Worm (Caenorhabditis elegans): ENCODE measurements around the gene orc-1.

DNA sequence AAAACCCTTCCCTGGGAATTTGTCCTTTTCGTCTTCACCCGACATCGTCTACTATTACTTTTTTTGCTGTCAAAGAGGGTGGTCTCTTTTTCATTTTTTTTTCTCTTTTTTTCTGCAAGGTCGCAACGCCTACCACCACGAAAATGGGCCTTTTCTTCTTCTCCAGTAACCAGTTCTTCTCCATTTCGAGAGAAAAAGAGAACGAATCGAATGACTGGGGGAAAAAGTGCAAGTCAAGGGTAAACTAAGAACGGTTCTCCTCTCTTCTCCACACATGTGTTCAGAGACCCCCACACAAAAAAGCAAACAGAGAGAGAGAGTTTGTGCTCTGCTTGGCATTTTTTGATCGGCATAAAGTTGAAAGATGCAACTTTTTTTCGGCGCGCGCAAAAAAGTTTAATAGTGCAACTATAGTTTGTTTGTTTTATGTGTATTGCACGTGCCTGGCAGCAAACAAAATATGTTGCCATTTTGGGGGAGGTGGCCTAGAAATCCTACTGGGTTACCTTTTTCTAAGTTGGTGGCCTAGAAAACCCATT lies 6.4 kb upstream of the orc-1 start:
- TF ChIP-seq dao-5 (tag; optimal IDR thresholded peaks at IDR 0.05) (no peak), him-1 (tag; optimal IDR thresholded peaks at IDR 0.05) (no peak)

All from whole organism, L4/young adult.